Worm (Caenorhabditis elegans) whole organism, L2 larva: ENCODE measurements around the gene bca-1.

Source experiments
- C34F6.9 ChIP-seq: fragments of 150-350 bp; optimal IDR thresholded peaks from 2 replicates; lab custom pipeline; 2014; ENCODE audit warnings: missing biosample characterization, missing genetic modification characterization
- F13H6.1 ChIP-seq: sonication (generic microtip); optimal IDR thresholded peaks from 2 replicates; lab custom pipeline; 2016; ENCODE audit warnings: missing genetic modification characterization, missing compliant biosample characterization
- R02D3.7 ChIP-seq: fragments of 150-350 bp; optimal IDR thresholded peaks from 2 replicates; lab custom pipeline; 2014; ENCODE audit warnings: missing biosample characterization, missing genetic modification characterization
- Y55F3AM.14 ChIP-seq: fragments of 200-800 bp; sonication (Bioruptor generic); optimal IDR thresholded peaks from 2 replicates; lab custom pipeline; 2018; ENCODE audit warnings: mild to moderate bottlenecking, missing genetic modification characterization, missing compliant biosample characterization
- ZK546.5 ChIP-seq: sonication (generic microtip); optimal IDR thresholded peaks from 2 replicates; lab custom pipeline; 2017; ENCODE audit warnings: missing biosample characterization, missing genetic modification characterization
- alr-1 ChIP-seq: fragments of 150-350 bp; optimal IDR thresholded peaks from 2 replicates; lab custom pipeline; 2014; ENCODE audit warnings: missing biosample characterization, missing genetic modification characterization
- ama-1 ChIP-seq: fragments of 150-350 bp; optimal IDR thresholded peaks from 2 replicates; lab custom pipeline; 2018; ENCODE audit warnings: inconsistent platforms
- blmp-1 ChIP-seq: sonication (generic microtip); optimal IDR thresholded peaks from 2 replicates; lab custom pipeline; 2017; ENCODE audit warnings: missing genetic modification characterization, mild to moderate bottlenecking, missing compliant biosample characterization, antibody characterized with exemption, moderate library complexity; ENCODE audit not compliant: insufficient read depth
- ceh-82 ChIP-seq: fragments of 150-350 bp; optimal IDR thresholded peaks from 2 replicates; lab custom pipeline; 2014; ENCODE audit warnings: missing biosample characterization, missing genetic modification characterization
- crh-2 ChIP-seq: sonication (generic microtip); optimal IDR thresholded peaks from 2 replicates; lab custom pipeline; 2017; ENCODE audit warnings: missing biosample characterization, missing genetic modification characterization
- dmd-4 ChIP-seq: sonication (generic microtip); optimal IDR thresholded peaks from 2 replicates; lab custom pipeline; 2017; ENCODE audit warnings: missing biosample characterization, missing genetic modification characterization
- elt-1 ChIP-seq: fragments of 150-350 bp; optimal IDR thresholded peaks from 2 replicates; lab custom pipeline; 2014; ENCODE audit warnings: missing biosample characterization, missing genetic modification characterization
- elt-3 ChIP-seq: sonication (generic microtip); optimal IDR thresholded peaks from 2 replicates; lab custom pipeline; 2017; ENCODE audit warnings: missing biosample characterization, missing genetic modification characterization
- lin-11 ChIP-seq: fragments of 150-350 bp; sonication (generic microtip); optimal IDR thresholded peaks from 2 replicates; lab custom pipeline; 2014; ENCODE audit warnings: missing biosample characterization, missing genetic modification characterization, inconsistent platforms, mixed read lengths
- lin-13 ChIP-seq: fragments of 150-350 bp; optimal IDR thresholded peaks from 2 replicates; lab custom pipeline; 2014; ENCODE audit warnings: missing biosample characterization, missing genetic modification reagents, missing genetic modification characterization
- lsy-2 ChIP-seq, 2 experiments: fragments of 150-350 bp in 1 of 2; sonication (generic microtip) in 1 of 2; optimal IDR thresholded peaks; 2 replicates each; lab custom pipeline; 2014 to 2017; ENCODE audit warnings: missing biosample characterization in 2 of 2, missing genetic modification characterization in 2 of 2
- mbf-1 ChIP-seq: sonication (generic microtip); optimal IDR thresholded peaks from 2 replicates; lab custom pipeline; 2017; ENCODE audit warnings: missing biosample characterization, missing genetic modification characterization
- mdl-1 ChIP-seq, 2 experiments: fragments of 150-350 bp in 1 of 2; sonication (generic microtip) in 1 of 2; optimal IDR thresholded peaks; 2 replicates each; lab custom pipeline; 2017; ENCODE audit warnings: missing biosample characterization in 2 of 2, missing genetic modification characterization in 2 of 2
- nhr-10 ChIP-seq: sonication (generic microtip); optimal IDR thresholded peaks from 2 replicates; lab custom pipeline; 2017; ENCODE audit warnings: missing biosample characterization, missing genetic modification characterization
- nhr-11 ChIP-seq: fragments of 150-350 bp; optimal IDR thresholded peaks from 2 replicates; lab custom pipeline; 2014; ENCODE audit warnings: missing biosample characterization, missing genetic modification characterization
- nhr-129 ChIP-seq: fragments of 150-350 bp; optimal IDR thresholded peaks from 2 replicates; lab custom pipeline; 2014; ENCODE audit warnings: missing biosample characterization, missing genetic modification characterization
- nhr-21 ChIP-seq: fragments of 150-350 bp; optimal IDR thresholded peaks from 2 replicates; lab custom pipeline; 2014; ENCODE audit warnings: missing biosample characterization, missing genetic modification characterization
- nhr-23 ChIP-seq: fragments of 150-350 bp; optimal IDR thresholded peaks from 2 replicates; lab custom pipeline; 2014; ENCODE audit warnings: missing biosample characterization, missing genetic modification reagents, missing genetic modification characterization
- nhr-237 ChIP-seq: fragments of 150-350 bp; optimal IDR thresholded peaks from 2 replicates; lab custom pipeline; 2014; ENCODE audit warnings: missing biosample characterization, missing genetic modification characterization
- nhr-6 ChIP-seq: fragments of 150-350 bp; optimal IDR thresholded peaks from 2 replicates; lab custom pipeline; 2014; ENCODE audit warnings: missing biosample characterization, missing genetic modification characterization
- nhr-77 ChIP-seq: fragments of 150-350 bp; optimal IDR thresholded peaks from 2 replicates; lab custom pipeline; 2014; ENCODE audit warnings: missing biosample characterization, missing genetic modification characterization
- sem-4 ChIP-seq: fragments of 150-350 bp; optimal IDR thresholded peaks from 2 replicates; lab custom pipeline; 2014; ENCODE audit warnings: missing biosample characterization, missing genetic modification reagents, missing genetic modification characterization
- skn-1 ChIP-seq: sonication (generic microtip); optimal IDR thresholded peaks from 2 replicates; lab custom pipeline; 2017; ENCODE audit warnings: missing biosample characterization, missing genetic modification characterization
- sma-3 ChIP-seq: sonication (generic microtip); optimal IDR thresholded peaks from 2 replicates; lab custom pipeline; 2016; ENCODE audit warnings: missing genetic modification reagents, missing genetic modification characterization, missing compliant biosample characterization
- sma-9 ChIP-seq, 2 experiments: fragments of 150-350 bp in 1 of 2; sonication (generic microtip) in 1 of 2; optimal IDR thresholded peaks; 2 replicates each; lab custom pipeline; 2014 to 2016; ENCODE audit warnings: missing genetic modification characterization in 2 of 2, mild to moderate bottlenecking in 1 of 2, missing biosample characterization in 1 of 2, missing compliant biosample characterization in 1 of 2, missing genetic modification reagents in 1 of 2, moderate library complexity in 1 of 2
- unc-55 ChIP-seq: fragments of 150-350 bp; sonication (generic microtip); optimal IDR thresholded peaks from 3 replicates; lab custom pipeline; 2014; ENCODE audit warnings: missing biosample characterization, missing genetic modification reagents, missing genetic modification characterization
- unc-62 ChIP-seq: fragments of 150-350 bp; optimal IDR thresholded peaks from 2 replicates; lab custom pipeline; 2014; ENCODE audit warnings: missing biosample characterization, missing genetic modification reagents, missing genetic modification characterization
- ztf-1 ChIP-seq: fragments of 200-800 bp; sonication (Bioruptor generic); conservative IDR thresholded peaks from 2 replicates; pipeline ENCODE4 v1.3.6; 2022; ENCODE audit warnings: missing genetic modification characterization, missing compliant biosample characterization
- ztf-4 ChIP-seq: fragments of 150-350 bp; optimal IDR thresholded peaks from 2 replicates; lab custom pipeline; 2014; ENCODE audit warnings: missing biosample characterization, missing genetic modification characterization

The bca-1 gene

ce11 chrX:6238973-6239372, 34.4 kb upstream of the bca-1 start, which contains the start of gene rml-3:
Gene rml-3, minus strand, starts transcription at chrX:6239065.
- TF ChIP-seq elt-1 (tag; lab: Kevin White, UChicago) (peak; percentile 91), crh-2 (tag; lab: Kevin White, UChicago) (no peak), ceh-82 (tag; lab: Kevin White, UChicago) (no peak), sma-9 (GFP tag; optimal IDR thresholded peaks at IDR 0.05; lab: Kevin White, UChicago) (peak; percentile 52), sma-9 (tag; optimal IDR thresholded peaks at IDR 0.05; lab: Kevin White, UChicago) (no peak)
- TF ChIP-seq, all 48 proteins: peak for 2

ce11 chrX:6235443-6235842, 30.9 kb upstream of the bca-1 start, which contains the start of gene hsp-43:
Gene hsp-43, minus strand, starts transcription at chrX:6235543.
- TF ChIP-seq nhr-21 (tag; lab: Kevin White, UChicago) (no peak), nhr-77 (no peak), nhr-10 (no peak), R02D3.7 (no peak), nhr-129 (tag; lab: Kevin White, UChicago) (no peak), mbf-1 (no peak), elt-3 (no peak), ztf-4 (no peak)

ce11 chrX:6232998-6233626, 28.6 kb upstream of the bca-1 start, which contains the start of gene C14F11.4:
Gene C14F11.4, minus strand, starts transcription at chrX:6233048.
- no peak for TF ChIP-seq lsy-2 (tag; optimal IDR thresholded peaks at IDR 0.05; lab: Kevin White, UChicago)
- no peak for TF ChIP-seq Y55F3AM.14 (GFP tag; lab: Kevin White, UChicago)
- TF ChIP-seq nhr-77, result no peak
- TF ChIP-seq skn-1, result no peak
- TF ChIP-seq ama-1 (lab: Kevin White, UChicago), result no peak
- no peak for TF ChIP-seq blmp-1 (tag; lab: Kevin White, UChicago)
- no peak for TF ChIP-seq nhr-129 (tag; lab: Kevin White, UChicago)
- no peak for TF ChIP-seq mdl-1 (tag; optimal IDR thresholded peaks at IDR 0.05; lab: Kevin White, UChicago)
- no peak for TF ChIP-seq unc-55 (GFP tag; lab: Kevin White, UChicago)
- TF ChIP-seq F13H6.1 (tag; lab: Kevin White, UChicago), result no peak
- no peak for TF ChIP-seq dmd-4 (tag; lab: Kevin White, UChicago)
- no peak for TF ChIP-seq C34F6.9 (tag; lab: Kevin White, UChicago)
- no peak for TF ChIP-seq ZK546.5 (tag; lab: Kevin White, UChicago)
- no peak for TF ChIP-seq ztf-1 (GFP tag; lab: Robert Waterston, UW)

- TF ChIP-seq crh-2 (tag; lab: Kevin White, UChicago) (no peak), sma-3 (peak; percentile 27)
Observed at ce11 chrX:6230669-6231068, 26.1 kb upstream of the bca-1 start, which contains the start of gene lite-1. Gene lite-1, minus strand, starts transcription at chrX:6230769.

ce11 chrX:6224841-6225240, 20.3 kb upstream of the bca-1 start:
- TF ChIP-seq sma-9 (GFP tag; optimal IDR thresholded peaks at IDR 0.05; lab: Kevin White, UChicago) (peak; percentile 32), sma-9 (tag; optimal IDR thresholded peaks at IDR 0.05; lab: Kevin White, UChicago) (no peak), lin-13 (GFP tag; lab: Kevin White, UChicago) (no peak)

- TF ChIP-seq nhr-237 (no peak), nhr-10 (no peak), unc-62 (GFP tag; lab: Kevin White, UChicago) (no peak), nhr-6 (tag; lab: Kevin White, UChicago) (no peak), lsy-2 (tag; optimal IDR thresholded peaks at IDR 0.05; lab: Kevin White, UChicago) (no peak), ceh-82 (tag; lab: Kevin White, UChicago) (no peak), blmp-1 (tag; lab: Kevin White, UChicago) (no peak), nhr-11 (no peak), ztf-4 (no peak), lin-13 (GFP tag; lab: Kevin White, UChicago) (no peak), lin-11 (no peak), alr-1 (tag; lab: Kevin White, UChicago) (no peak), nhr-23 (no peak), ama-1 (lab: Kevin White, UChicago) (no peak), sma-3 (no peak), mbf-1 (no peak), sem-4 (tag; lab: Kevin White, UChicago) (no peak)
Observed at ce11 chrX:6221097-6221496, 16.6 kb upstream of the bca-1 start.
